Worm (Caenorhabditis elegans) whole organism, L4 larva: Measurements from ENCODE around the gene C15C8.5.
A peak's percentile ranks its signal among the peaks of the same experiment; 100 is the strongest.

ENCODE experiments used
- F37D6.2 ChIP-seq: sonication (generic microtip); optimal IDR thresholded peaks from 2 replicates; lab custom pipeline; 2016; ENCODE audit warnings: mild to moderate bottlenecking, missing genetic modification characterization, missing compliant biosample characterization
- F44E2.7 ChIP-seq: fragments of 200-800 bp; sonication (Bioruptor generic); IDR thresholded peaks from 2 replicates; pipeline ENCODE4 v2.1.2; 2022; ENCODE audit warnings: missing genetic modification characterization, missing compliant biosample characterization
- R02D3.7 ChIP-seq: fragments of 150-350 bp; sonication (generic microtip); optimal IDR thresholded peaks from 3 replicates; lab custom pipeline; 2014; ENCODE audit warnings: missing biosample characterization, missing genetic modification characterization
- T20F7.1 ChIP-seq: fragments of 200-800 bp; sonication (Bioruptor generic); optimal IDR thresholded peaks from 2 replicates; lab custom pipeline; 2018; ENCODE audit warnings: mild to moderate bottlenecking, missing genetic modification characterization, missing compliant biosample characterization
- T26A8.4 ChIP-seq: fragments of 200-800 bp; sonication (Bioruptor generic); IDR thresholded peaks from 2 replicates; pipeline ENCODE4 v1.3.6; 2022; ENCODE audit warnings: missing genetic modification characterization, missing compliant biosample characterization
- Y48G9A.11 ChIP-seq: fragments of 200-800 bp; sonication (Bioruptor generic); IDR thresholded peaks from 2 replicates; pipeline ENCODE4 v1.3.6; 2022; ENCODE audit warnings: missing genetic modification reagents, missing genetic modification characterization, missing compliant biosample characterization
- arid-1 ChIP-seq: fragments of 200-800 bp; sonication (Bioruptor generic); conservative IDR thresholded peaks from 2 replicates; pipeline ENCODE4 v1.3.6; 2022; ENCODE audit warnings: missing genetic modification reagents, missing genetic modification characterization, missing compliant biosample characterization
- ceh-28 ChIP-seq: fragments of 150-350 bp; optimal IDR thresholded peaks from 2 replicates; lab custom pipeline; 2014; ENCODE audit warnings: missing biosample characterization, missing genetic modification reagents, missing genetic modification characterization
- ces-1 ChIP-seq: fragments of 150-350 bp; sonication (generic microtip); optimal IDR thresholded peaks from 4 replicates; lab custom pipeline; 2014; ENCODE audit warnings: missing biosample characterization, missing genetic modification reagents, missing genetic modification characterization
- daf-16 ChIP-seq, 3 experiments: sonication (generic microtip); optimal IDR thresholded peaks; 2 replicates each; lab custom pipeline; 2016 to 2017; ENCODE audit warnings: missing genetic modification characterization in 3 of 3, missing genetic modification reagents in 3 of 3, mild to moderate bottlenecking in 2 of 3, missing compliant biosample characterization in 2 of 3, missing biosample characterization in 1 of 3, moderate library complexity in 1 of 3
- daf-8 ChIP-seq: fragments of 200-800 bp; sonication (Bioruptor generic); IDR thresholded peaks from 2 replicates; pipeline ENCODE4 v1.3.6; 2022; ENCODE audit warnings: missing genetic modification characterization, missing compliant biosample characterization
- dmd-8 ChIP-seq: fragments of 200-800 bp; sonication (Bioruptor generic); IDR thresholded peaks from 2 replicates; pipeline ENCODE4 v1.3.6; 2022; ENCODE audit warnings: missing genetic modification characterization, missing compliant biosample characterization
- dpl-1 ChIP-seq: fragments of 150-350 bp; optimal IDR thresholded peaks from 2 replicates; lab custom pipeline; 2014; ENCODE audit warnings: missing biosample characterization, missing genetic modification reagents, missing genetic modification characterization
- fos-1 ChIP-seq: fragments of 150-350 bp; optimal IDR thresholded peaks from 2 replicates; lab custom pipeline; 2014; ENCODE audit warnings: missing biosample characterization, missing genetic modification characterization
- hif-1 ChIP-seq, 2 experiments: sonication (generic microtip); optimal IDR thresholded peaks; 2 replicates each; lab custom pipeline; 2016 to 2017; ENCODE audit warnings: missing compliant biosample characterization in 2 of 2, missing genetic modification characterization in 2 of 2, missing genetic modification reagents in 2 of 2, missing genotype in 2 of 2, mild to moderate bottlenecking in 1 of 2
- hlh-30 ChIP-seq: sonication (generic microtip); optimal IDR thresholded peaks from 2 replicates; lab custom pipeline; 2017; ENCODE audit warnings: antibody characterized with exemption, mild to moderate bottlenecking, missing genetic modification characterization, missing compliant biosample characterization; ENCODE audit not compliant: insufficient read depth
- hmg-1.1 ChIP-seq: fragments of 200-800 bp; sonication (Bioruptor generic); IDR thresholded peaks from 2 replicates; pipeline ENCODE4 v1.3.6; 2022; ENCODE audit warnings: missing genetic modification reagents, missing genetic modification characterization, missing compliant biosample characterization
- jun-1 ChIP-seq: fragments of 150-350 bp; optimal IDR thresholded peaks from 2 replicates; lab custom pipeline; 2014; ENCODE audit warnings: missing biosample characterization, missing genetic modification reagents, missing genetic modification characterization
- lin-13 ChIP-seq: fragments of 150-350 bp; optimal IDR thresholded peaks from 2 replicates; lab custom pipeline; 2014; ENCODE audit warnings: missing biosample characterization, missing genetic modification reagents, missing genetic modification characterization
- lin-15B ChIP-seq: fragments of 150-350 bp; sonication (generic microtip); optimal IDR thresholded peaks from 3 replicates; lab custom pipeline; 2014; ENCODE audit warnings: missing biosample characterization, missing genetic modification characterization
- lin-29 ChIP-seq: fragments of 200-800 bp; sonication (Bioruptor generic); IDR thresholded peaks from 2 replicates; pipeline ENCODE4 v1.3.6; 2022; ENCODE audit warnings: missing genetic modification reagents, missing genetic modification characterization, missing compliant biosample characterization
- lir-3 ChIP-seq: sonication (generic microtip); optimal IDR thresholded peaks from 2 replicates; lab custom pipeline; 2016; ENCODE audit warnings: mild to moderate bottlenecking, missing genetic modification characterization, missing compliant biosample characterization
- lsy-2 ChIP-seq, 2 experiments: fragments of 150-350 bp in 1 of 2; sonication (generic microtip) in 1 of 2; optimal IDR thresholded peaks; 2 replicates each; lab custom pipeline; 2014 to 2017; ENCODE audit warnings: missing biosample characterization in 2 of 2, missing genetic modification characterization in 2 of 2
- mdt-29 ChIP-seq: fragments of 200-800 bp; sonication (Bioruptor generic); IDR thresholded peaks from 2 replicates; pipeline ENCODE4 v1.3.6; 2022; ENCODE audit warnings: missing genetic modification reagents, missing genetic modification characterization, missing compliant biosample characterization
- mep-1 ChIP-seq: fragments of 150-350 bp; sonication (generic microtip); optimal IDR thresholded peaks from 3 replicates; lab custom pipeline; 2014; ENCODE audit warnings: missing biosample characterization, missing genetic modification characterization
- mes-2 ChIP-seq: sonication (generic microtip); optimal IDR thresholded peaks from 2 replicates; lab custom pipeline; 2016; ENCODE audit warnings: missing genotype, mild to moderate bottlenecking, missing genetic modification characterization, missing compliant biosample characterization; ENCODE audit not compliant: poor library complexity, severe bottlenecking
- nhr-11 ChIP-seq: fragments of 150-350 bp; optimal IDR thresholded peaks from 2 replicates; lab custom pipeline; 2014; ENCODE audit warnings: missing biosample characterization, missing genetic modification characterization
- nhr-111 ChIP-seq: fragments of 200-800 bp; sonication (Bioruptor generic); optimal IDR thresholded peaks from 2 replicates; lab custom pipeline; 2018; ENCODE audit warnings: mild to moderate bottlenecking, missing genetic modification characterization, missing compliant biosample characterization
- nhr-41 ChIP-seq: fragments of 200-800 bp; sonication (Bioruptor generic); IDR thresholded peaks from 2 replicates; pipeline ENCODE4 v1.3.6; 2022; ENCODE audit warnings: missing genetic modification reagents, missing genetic modification characterization, missing compliant biosample characterization
- nhr-42 ChIP-seq: fragments of 200-800 bp; sonication (Bioruptor generic); IDR thresholded peaks from 2 replicates; pipeline ENCODE4 v1.3.6; 2022; ENCODE audit warnings: missing genetic modification characterization, missing compliant biosample characterization
- nhr-76 ChIP-seq: fragments of 150-350 bp; optimal IDR thresholded peaks from 2 replicates; lab custom pipeline; 2014; ENCODE audit warnings: missing biosample characterization, missing genetic modification characterization
- nhr-77 ChIP-seq: fragments of 150-350 bp; optimal IDR thresholded peaks from 2 replicates; lab custom pipeline; 2014; ENCODE audit warnings: missing biosample characterization, missing genetic modification characterization
- pha-4 ChIP-seq, 2 experiments: fragments of 150-350 bp in 1 of 2; fragments of 200-800 bp in 1 of 2; sonication (Bioruptor generic) in 1 of 2; IDR thresholded peaks in 1 of 2; optimal IDR thresholded peaks in 1 of 2; 2 replicates each; pipeline versions ENCODE4 v1.3.6 to Lab custom; 2014 to 2022; ENCODE audit warnings: missing genetic modification characterization in 2 of 2, missing genetic modification reagents in 2 of 2, missing biosample characterization in 1 of 2, missing compliant biosample characterization in 1 of 2
- snpc-1.2 ChIP-seq: fragments of 200-800 bp; sonication (Bioruptor generic); IDR thresholded peaks from 2 replicates; pipeline ENCODE4 v1.3.6; 2022; ENCODE audit warnings: missing genetic modification reagents, missing genetic modification characterization, missing compliant biosample characterization
- spr-1 ChIP-seq: sonication (generic microtip); optimal IDR thresholded peaks from 2 replicates; lab custom pipeline; 2016; ENCODE audit warnings: mild to moderate bottlenecking, missing genetic modification characterization, missing compliant biosample characterization
- unc-39 ChIP-seq: sonication (generic microtip); optimal IDR thresholded peaks from 2 replicates; lab custom pipeline; 2017; ENCODE audit warnings: missing biosample characterization, missing genetic modification characterization
- unc-62 ChIP-seq, 3 experiments: fragments of 150-350 bp in 1 of 3; sonication (generic microtip); optimal IDR thresholded peaks in 2 of 3; peaks in 1 of 3; 1 replicate in 1 of 3; 2 replicates in 2 of 3; lab custom pipeline; 2014 to 2017; ENCODE audit warnings: missing biosample characterization in 3 of 3, missing genetic modification characterization in 3 of 3, missing genetic modification reagents in 3 of 3, missing genotype in 1 of 3
- vab-7 ChIP-seq: fragments of 200-800 bp; sonication (Bioruptor generic); IDR thresholded peaks from 2 replicates; pipeline ENCODE4 v1.3.6; 2022; ENCODE audit warnings: missing genetic modification reagents, missing genetic modification characterization, missing compliant biosample characterization
- zip-2 ChIP-seq: fragments of 150-350 bp; optimal IDR thresholded peaks from 2 replicates; lab custom pipeline; 2014; ENCODE audit warnings: missing biosample characterization, missing genetic modification characterization
- ztf-7 ChIP-seq: fragments of 150-350 bp; optimal IDR thresholded peaks from 2 replicates; lab custom pipeline; 2014; ENCODE audit warnings: missing biosample characterization, missing genetic modification characterization

The C15C8.5 gene

ce11 chrV:12763291-12763995 is 15.6 kb downstream of the C15C8.5 start, which contains the start of the genes abcf-1 and scc-3:
Gene abcf-1, minus strand, starts transcription at chrV:12763375.
Gene scc-3, plus strand, starts transcription at chrV:12763945.
- peak; percentile 23 for TF ChIP-seq hlh-30 (tag; lab: Kevin White, UChicago)
- TF ChIP-seq zip-2 (tag; lab: Kevin White, UChicago) = peak; percentile 84
- TF ChIP-seq nhr-76 (tag; lab: Kevin White, UChicago) = no peak
- peak; percentile 32 for TF ChIP-seq dpl-1 (GFP tag; lab: Kevin White, UChicago)
- TF ChIP-seq lin-13 (GFP tag; lab: Kevin White, UChicago) = no peak
- peak in 1 of 2 experiments; percentile 96 for TF ChIP-seq lsy-2 (tag; optimal IDR thresholded peaks at IDR 0.05; lab: Kevin White, UChicago)
- TF ChIP-seq daf-16 (GFP tag; optimal IDR thresholded peaks at IDR 0.05; lab: Kevin White, UChicago) = no peak
- TF ChIP-seq daf-16 (tag; optimal IDR thresholded peaks at IDR 0.05; lab: Kevin White, UChicago) = peak; percentile 60
- TF ChIP-seq vab-7 (GFP tag; lab: Robert Waterston, UW) = no peak
- TF ChIP-seq lin-15B = no peak
- TF ChIP-seq T20F7.1 (GFP tag; lab: Kevin White, UChicago) = peak; percentile 27

DNA sequence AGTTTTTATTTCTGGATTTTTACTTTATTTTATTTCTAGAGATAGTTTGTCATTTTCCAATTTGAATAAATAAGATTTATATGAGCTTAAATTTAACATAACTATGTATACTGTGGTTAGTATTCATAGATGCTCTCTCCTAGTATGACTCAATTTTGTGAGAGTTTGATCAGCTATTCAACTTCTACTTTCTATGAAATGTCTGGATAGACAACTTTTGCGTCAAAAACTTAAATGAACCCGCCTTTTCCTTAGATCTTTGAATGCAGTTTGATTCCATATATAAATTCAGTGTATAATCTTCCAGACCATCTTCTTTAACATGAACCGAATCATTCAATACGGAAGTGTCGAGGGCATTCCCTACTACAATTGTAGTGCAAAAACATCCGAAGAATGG is 21.1 kb downstream of the C15C8.5 start, which contains the start of gene srt-43:
srt-43 (plus strand) TSS at position 301 of the 400 bp plus-strand sequence.
- TF ChIP-seq F37D6.2 = no peak
- TF ChIP-seq mdt-29 (GFP tag; lab: Robert Waterston, UW) = no peak
- TF ChIP-seq ceh-28 (tag; lab: Kevin White, UChicago) = no peak
- peak in 1 of 2 experiments; percentile 47 for TF ChIP-seq unc-62 (GFP tag; optimal IDR thresholded peaks at IDR 0.05 in 1 of 2; lab: Kevin White, UChicago)
- no peak for TF ChIP-seq unc-62 (tag; optimal IDR thresholded peaks at IDR 0.05; lab: Kevin White, UChicago)

- TF ChIP-seq nhr-111 (GFP tag; lab: Kevin White, UChicago) = no peak
- no peak for TF ChIP-seq F44E2.7
- TF ChIP-seq unc-39 (tag; lab: Kevin White, UChicago) = no peak
Measured at ce11 chrV:12773222-12773621, 25.4 kb downstream of the C15C8.5 start, which contains the start of gene ZC455.1. Gene ZC455.1, plus strand, starts transcription at chrV:12773522.

- no peak for TF ChIP-seq mes-2
- TF ChIP-seq zip-2 (tag; lab: Kevin White, UChicago) = no peak
- TF ChIP-seq hmg-1.1 (GFP tag; lab: Robert Waterston, UW) = no peak
- TF ChIP-seq unc-39 (tag; lab: Kevin White, UChicago) = no peak
- TF ChIP-seq nhr-42 = no peak
- TF ChIP-seq nhr-111 (GFP tag; lab: Kevin White, UChicago) = no peak
- no peak for TF ChIP-seq T26A8.4
- no peak for TF ChIP-seq pha-4 (GFP tag; IDR thresholded peaks at IDR 0.05; lab: Robert Waterston, UW)
- no peak for TF ChIP-seq pha-4 (tag; optimal IDR thresholded peaks at IDR 0.05; lab: Kevin White, UChicago)
- no peak for TF ChIP-seq arid-1
- TF ChIP-seq jun-1 = no peak
- no peak for TF ChIP-seq nhr-77 (tag; lab: Kevin White, UChicago)
- no peak for TF ChIP-seq dpl-1 (GFP tag; lab: Kevin White, UChicago)
- no peak for TF ChIP-seq ces-1
- TF ChIP-seq ztf-7 (tag; lab: Kevin White, UChicago) = no peak
- TF ChIP-seq ceh-28 (tag; lab: Kevin White, UChicago) = no peak
- no peak for TF ChIP-seq spr-1 (tag; lab: Kevin White, UChicago)
- TF ChIP-seq Y48G9A.11 = no peak
Measured at ce11 chrV:12773852-12774251, 26.0 kb downstream of the C15C8.5 start.

DNA sequence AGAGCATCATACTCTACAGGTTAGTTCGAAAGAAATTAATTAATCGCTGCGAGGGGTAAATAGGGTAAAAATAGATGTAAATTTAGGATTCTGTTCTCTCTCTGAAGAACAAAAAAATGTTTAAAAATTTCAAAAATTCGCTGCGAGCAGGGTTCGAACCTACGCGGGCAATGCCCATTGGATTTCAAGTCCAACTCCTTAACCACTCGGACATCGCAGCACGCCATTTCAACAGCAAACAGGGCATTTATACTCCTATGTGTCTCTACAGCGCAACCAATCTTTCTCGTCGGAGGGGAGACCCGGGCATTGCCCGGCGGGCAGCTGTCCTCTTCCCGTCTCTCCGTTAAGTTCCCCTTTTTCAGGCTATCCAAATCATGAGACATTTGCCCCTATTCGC is 32.4 kb downstream of the C15C8.5 start:
- TF ChIP-seq nhr-11 (tag; lab: Kevin White, UChicago) = no peak
- TF ChIP-seq nhr-77 (tag; lab: Kevin White, UChicago) = no peak
- peak; percentile 66 for TF ChIP-seq lir-3 (tag; lab: Kevin White, UChicago)
- 0 out of 2 replicates have a peak, but pooled peaks have one; percentile 38 for TF ChIP-seq daf-8 (GFP tag; lab: Robert Waterston, UW)
- no peak; the same call in none of the 2 replicates for TF ChIP-seq snpc-1.2
- peak in 1 of 2 experiments; percentile 43 for TF ChIP-seq hif-1 (tag; optimal IDR thresholded peaks at IDR 0.05; lab: Kevin White, UChicago)
- TF ChIP-seq mep-1 = no peak
- no peak for TF ChIP-seq lin-15B
- no peak for TF ChIP-seq zip-2 (tag; lab: Kevin White, UChicago)
- no peak for TF ChIP-seq fos-1 (tag; lab: Kevin White, UChicago)
- TF ChIP-seq R02D3.7 = no peak
- peak; percentile 67 for TF ChIP-seq lin-29 (GFP tag; lab: Robert Waterston, UW)
- no peak for TF ChIP-seq ztf-7 (tag; lab: Kevin White, UChicago)
- no peak for TF ChIP-seq ces-1
- peak; percentile 89; the same call in 1 of the 2 replicates for TF ChIP-seq dmd-8
- TF ChIP-seq nhr-41 = no peak; the same call in 1 of the 2 replicates
